Worm (Caenorhabditis elegans) whole organism, young adult: Measurements from ENCODE around the gene bris-1.

ENCODE experiments used
- C17E4.6 ChIP-seq: fragments of 200-800 bp; sonication (Bioruptor generic); IDR thresholded peaks from 2 replicates; pipeline ENCODE4 v1.3.6; 2022; ENCODE audit warnings: missing genetic modification reagents, missing genetic modification characterization, missing compliant biosample characterization
- F49E8.2 ChIP-seq: sonication (generic microtip); optimal IDR thresholded peaks from 3 replicates; lab custom pipeline; 2017; ENCODE audit warnings: missing genetic modification characterization, mild to moderate bottlenecking, missing compliant biosample characterization, antibody characterized with exemption, moderate library complexity; ENCODE audit not compliant: insufficient read depth
- ceh-91 ChIP-seq: fragments of 200-800 bp; sonication (Bioruptor generic); IDR thresholded peaks from 2 replicates; pipeline ENCODE4 v1.3.6; 2022; ENCODE audit warnings: missing genetic modification reagents, missing genetic modification characterization, missing compliant biosample characterization
- unc-130 ChIP-seq: sonication (generic microtip); optimal IDR thresholded peaks from 2 replicates; lab custom pipeline; 2016; ENCODE audit warnings: missing genetic modification reagents, missing genetic modification characterization, missing compliant biosample characterization

ce11 chrIV:3812812-3813211 lies 6.3 kb downstream of the bris-1 start:
- TF ChIP-seq ceh-91 (GFP tag; lab: Robert Waterston, UW) = no peak
- no peak for TF ChIP-seq F49E8.2
- TF ChIP-seq C17E4.6 (GFP tag; lab: Robert Waterston, UW) = no peak
- TF ChIP-seq unc-130 (GFP tag; lab: Kevin White, UChicago) = no peak
